Worm (Caenorhabditis elegans): ENCODE results near the gene mgl-1.

The mgl-1 gene

DNA sequence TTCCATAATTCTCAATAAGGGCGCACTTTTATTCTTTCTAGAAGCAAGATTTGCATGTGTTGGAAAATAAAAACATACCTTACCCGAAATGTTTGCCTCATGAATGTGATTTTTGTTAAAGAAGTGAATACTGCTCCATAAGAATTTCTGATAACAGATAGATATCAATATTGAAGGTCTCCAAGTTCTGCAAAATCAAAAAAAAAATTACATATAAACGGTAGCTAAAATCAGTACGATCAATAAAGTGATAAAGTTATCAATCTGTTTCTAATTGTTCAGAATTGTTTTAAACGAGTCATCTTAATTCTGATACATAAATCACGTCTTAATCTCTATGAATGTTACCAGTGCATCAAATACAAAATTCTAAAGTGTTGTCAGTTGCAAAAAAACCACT lies at the start of gene mgl-1:
TSS of gene mgl-1 (minus strand) at position 101 of the 400 bp plus-strand sequence.
- TF ChIP-seq daf-12 (tag; optimal IDR thresholded peaks at IDR 0.05) = no peak
- TF ChIP-seq snpc-4 (tag; optimal IDR thresholded peaks at IDR 0.05) = no peak
- no peak for TF ChIP-seq zag-1 (tag; optimal IDR thresholded peaks at IDR 0.05)
- TF ChIP-seq nhr-11 (tag; optimal IDR thresholded peaks at IDR 0.05) = no peak
- no peak for TF ChIP-seq nhr-12 (tag; optimal IDR thresholded peaks at IDR 0.05)
- TF ChIP-seq nhr-77 (tag; optimal IDR thresholded peaks at IDR 0.05) = no peak
- TF ChIP-seq mdl-1 (tag; optimal IDR thresholded peaks at IDR 0.05) = no peak
- TF ChIP-seq mml-1 (tag; optimal IDR thresholded peaks at IDR 0.05) = no peak
- no peak for TF ChIP-seq jun-1 (tag; optimal IDR thresholded peaks at IDR 0.05)
- TF ChIP-seq hmg-11 (tag; optimal IDR thresholded peaks at IDR 0.05) = no peak
- TF ChIP-seq elt-3 (tag; optimal IDR thresholded peaks at IDR 0.05) = no peak
- no peak for TF ChIP-seq ceh-28 (tag; optimal IDR thresholded peaks at IDR 0.05)
- no peak for TF ChIP-seq pqm-1 (tag; optimal IDR thresholded peaks at IDR 0.05)
- TF ChIP-seq lsy-12 (tag; optimal IDR thresholded peaks at IDR 0.05) = no peak
- no peak for TF ChIP-seq egl-5 (tag; optimal IDR thresholded peaks at IDR 0.05)
- TF ChIP-seq egl-27 (tag; optimal IDR thresholded peaks at IDR 0.05) = no peak
- TF ChIP-seq R02D3.7 (tag; optimal IDR thresholded peaks at IDR 0.05) = no peak
- TF ChIP-seq pha-4 (tag; optimal IDR thresholded peaks at IDR 0.05) = no peak
- TF ChIP-seq ama-1 (optimal IDR thresholded peaks at IDR 0.05) = no peak

- TF ChIP-seq R02D3.7 (tag; optimal IDR thresholded peaks at IDR 0.05) (no peak), eor-1 (tag; optimal IDR thresholded peaks at IDR 0.05) (no peak), egl-5 (tag; optimal IDR thresholded peaks at IDR 0.05) (peak; percentile 89), egl-27 (tag; optimal IDR thresholded peaks at IDR 0.05) (no peak), nhr-11 (tag; optimal IDR thresholded peaks at IDR 0.05) (no peak), nfya-1 (tag; optimal IDR thresholded peaks at IDR 0.05; ENCODE audit: insufficient read depth) (peak; percentile 6), lin-39 (tag; optimal IDR thresholded peaks at IDR 0.05) (peak; percentile 69), ceh-28 (tag; optimal IDR thresholded peaks at IDR 0.05) (no peak)
Observed at ce11 chrX:10022016-10022415, 45.9 kb upstream of the mgl-1 start, which contains the start of gene F42G10.1. Gene F42G10.1, minus strand, starts transcription at chrX:10022166.

ce11 chrX:10017975-10018654 lies 42.0 kb upstream of the mgl-1 start, which contains the start of gene F19C6.4:
Gene F19C6.4, minus strand, starts transcription at chrX:10018025.
- peak; percentile 25 for TF ChIP-seq nhr-25 (tag; optimal IDR thresholded peaks at IDR 0.05)
- TF ChIP-seq nhr-43 (tag; optimal IDR thresholded peaks at IDR 0.05; ENCODE audit: poor library complexity, severe bottlenecking) = peak; percentile 31
- peak; percentile 49 for TF ChIP-seq lsy-12 (tag; optimal IDR thresholded peaks at IDR 0.05)
- TF ChIP-seq ceh-28 (tag; optimal IDR thresholded peaks at IDR 0.05) = no peak
- no peak for TF ChIP-seq ztf-11 (tag; optimal IDR thresholded peaks at IDR 0.05)
- no peak for TF ChIP-seq hmg-11 (tag; optimal IDR thresholded peaks at IDR 0.05)
- TF ChIP-seq elt-2 (tag; optimal IDR thresholded peaks at IDR 0.05) = peak; percentile 12
- TF ChIP-seq pqm-1 (tag; optimal IDR thresholded peaks at IDR 0.05) = peak; percentile 22
- TF ChIP-seq nhr-67 (tag; optimal IDR thresholded peaks at IDR 0.05) = no peak
- no peak for TF ChIP-seq egl-27 (tag; optimal IDR thresholded peaks at IDR 0.05)

DNA sequence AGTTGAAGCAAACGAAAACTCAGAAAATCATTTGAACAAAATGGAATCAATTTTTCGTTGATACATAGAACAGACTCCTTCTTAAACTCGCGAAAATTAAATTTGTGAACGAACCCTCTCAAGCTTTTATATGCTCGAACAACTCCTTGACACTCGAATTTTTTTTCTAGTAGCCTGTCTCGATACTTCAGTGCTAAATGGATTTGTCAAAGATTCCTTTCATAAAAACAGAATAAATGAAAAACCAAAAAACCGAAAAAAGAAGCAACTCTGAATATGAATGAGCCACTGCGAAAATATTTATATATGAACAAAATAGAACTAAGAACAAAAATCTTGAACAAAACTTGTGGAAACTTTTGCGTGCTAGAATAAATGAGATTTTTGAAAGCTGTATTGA lies 33.9 kb upstream of the mgl-1 start:
- TF ChIP-seq fkh-10 (GFP tag; optimal IDR thresholded peaks at IDR 0.05) (peak; percentile 29), lsy-12 (tag; optimal IDR thresholded peaks at IDR 0.05) (no peak)

ce11 chrX:10008664-10009063 lies 32.6 kb upstream of the mgl-1 start, which contains the start of gene F19C6.3:
Gene F19C6.3, minus strand, starts transcription at chrX:10008764.
- TF ChIP-seq lin-39 (tag; optimal IDR thresholded peaks at IDR 0.05) (no peak), lin-15B (tag; optimal IDR thresholded peaks at IDR 0.05) (no peak), fkh-10 (GFP tag; optimal IDR thresholded peaks at IDR 0.05) (no peak), egl-5 (tag; optimal IDR thresholded peaks at IDR 0.05) (no peak), ztf-11 (tag; optimal IDR thresholded peaks at IDR 0.05) (no peak), ZK546.5 (tag; optimal IDR thresholded peaks at IDR 0.05) (no peak), pha-4 (tag; optimal IDR thresholded peaks at IDR 0.05) (no peak), nhr-28 (tag; optimal IDR thresholded peaks at IDR 0.05) (no peak), nhr-43 (tag; optimal IDR thresholded peaks at IDR 0.05; ENCODE audit: poor library complexity, severe bottlenecking) (no peak), lsy-12 (tag; optimal IDR thresholded peaks at IDR 0.05) (no peak), fkh-2 (tag; optimal IDR thresholded peaks at IDR 0.05) (no peak), ceh-28 (tag; optimal IDR thresholded peaks at IDR 0.05) (no peak), tbx-2 (tag; optimal IDR thresholded peaks at IDR 0.05) (no peak), mdl-1 (tag; optimal IDR thresholded peaks at IDR 0.05) (no peak), ztf-4 (tag; optimal IDR thresholded peaks at IDR 0.05) (no peak), aly-2 (tag; optimal IDR thresholded peaks at IDR 0.05) (no peak), sea-2 (GFP tag; optimal IDR thresholded peaks at IDR 0.05) (no peak), nhr-23 (tag; optimal IDR thresholded peaks at IDR 0.05) (no peak), nhr-12 (tag; optimal IDR thresholded peaks at IDR 0.05) (no peak)
